Worm (Caenorhabditis elegans): ENCODE data around the gene srt-41.
"Not testable (repeated sequence)": the region's sequence is repeated elsewhere in the genome, so short reads cannot be mapped to it uniquely, and the experiment has no call there.

The srt-41 gene

DNA sequence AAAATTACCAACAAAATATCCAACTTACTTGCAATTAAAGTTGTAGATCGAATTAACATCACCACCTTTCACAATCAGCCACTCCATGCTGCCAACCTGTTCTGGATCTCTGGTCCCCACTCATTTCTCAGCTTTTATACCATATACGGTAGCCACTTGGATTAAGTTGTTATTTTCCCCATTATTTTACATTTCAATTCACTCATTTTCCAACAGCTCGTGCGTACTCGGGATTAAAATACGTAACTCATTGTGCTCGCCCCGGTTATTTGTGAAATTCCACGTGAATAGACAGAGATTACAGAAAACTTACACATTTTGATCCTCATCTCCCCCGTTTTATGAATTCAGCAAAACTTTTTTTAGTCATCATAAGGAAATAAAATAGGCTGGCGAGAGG lies at the start of gene srt-41:
Gene srt-41, minus strand, starts transcription at position 101 of the 400 bp plus-strand sequence.
- TF ChIP-seq him-1 (tag; optimal IDR thresholded peaks at IDR 0.05) (no peak), W03F9.2 (tag; optimal IDR thresholded peaks at IDR 0.05) (no peak), dao-5 (tag; optimal IDR thresholded peaks at IDR 0.05) (no peak)

DNA sequence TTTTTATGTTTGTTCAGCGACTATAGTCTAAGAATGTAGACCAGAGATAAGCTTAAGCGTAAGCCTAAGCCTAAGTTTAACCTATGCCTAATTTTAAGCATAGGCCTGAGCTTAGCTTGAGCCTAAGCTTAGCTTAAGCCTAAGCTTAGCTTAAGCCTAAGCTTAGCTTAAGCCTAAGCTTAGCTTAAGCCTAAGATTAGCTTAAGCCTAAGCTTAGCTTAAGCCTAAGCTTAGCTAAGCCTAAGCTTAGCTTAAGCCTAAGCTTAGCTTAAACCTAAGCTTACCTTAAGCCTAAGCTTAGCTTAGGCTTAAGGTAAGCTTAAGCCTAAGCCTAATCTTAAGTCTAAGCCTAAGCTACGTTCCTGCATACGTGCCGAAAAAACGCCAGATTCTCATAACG lies 45.6 kb upstream of the srt-41 start:
- TF ChIP-seq W03F9.2 (tag; optimal IDR thresholded peaks at IDR 0.05) (no peak), dao-5 (tag; optimal IDR thresholded peaks at IDR 0.05) (no peak), him-1 (tag; optimal IDR thresholded peaks at IDR 0.05) (no peak)

DNA sequence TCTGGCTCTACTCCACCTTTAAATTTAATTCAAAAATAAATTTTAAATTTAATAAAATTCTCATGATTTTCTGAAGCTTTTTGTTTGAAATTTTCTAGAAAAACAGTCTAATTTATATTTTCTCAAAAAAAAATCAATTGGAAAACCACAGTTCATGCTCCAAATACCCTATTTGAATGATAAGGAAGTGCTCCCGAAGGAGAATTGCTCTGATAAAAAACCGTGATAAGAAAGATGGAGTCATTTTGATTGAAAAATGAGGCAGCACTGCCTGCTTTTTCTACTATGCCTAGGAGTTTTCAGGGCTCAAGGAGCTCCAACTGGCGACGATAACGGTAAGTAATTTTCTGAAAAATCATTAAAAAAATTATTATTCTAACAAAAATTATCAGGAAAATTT lies 43.0 kb upstream of the srt-41 start, which contains the start of gene T10B5.7:
Gene T10B5.7, plus strand, starts transcription at position 225 of the 400 bp plus-strand sequence.
- no peak for TF ChIP-seq him-1 (tag; optimal IDR thresholded peaks at IDR 0.05)
- no peak for TF ChIP-seq W03F9.2 (tag; optimal IDR thresholded peaks at IDR 0.05)
- no peak for TF ChIP-seq dao-5 (tag; optimal IDR thresholded peaks at IDR 0.05)

DNA sequence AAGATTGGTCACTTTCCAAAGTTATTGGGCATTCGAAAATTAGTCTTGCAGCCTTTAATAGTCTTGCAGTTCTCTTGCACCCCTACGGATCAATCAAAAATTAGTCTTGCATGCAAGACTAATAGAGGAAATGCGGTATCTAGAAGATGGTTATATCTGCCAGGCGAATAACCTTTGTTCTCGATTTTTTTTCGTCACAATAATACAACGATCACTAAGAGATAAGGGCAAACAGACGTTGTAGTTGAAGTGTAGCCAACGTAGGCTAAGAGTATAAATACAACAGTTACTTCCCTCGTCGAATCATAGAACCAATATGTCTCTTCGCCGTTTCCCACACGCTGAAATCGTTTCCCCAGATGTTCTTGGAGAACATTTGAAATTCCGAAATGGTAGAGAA lies 38.8 kb upstream of the srt-41 start, which contains the start of gene T10B5.8:
Gene T10B5.8, plus strand, starts transcription at position 301 of the 400 bp plus-strand sequence.
- no peak for TF ChIP-seq W03F9.2 (tag; optimal IDR thresholded peaks at IDR 0.05)
- no peak for TF ChIP-seq dao-5 (tag; optimal IDR thresholded peaks at IDR 0.05)
- no peak for TF ChIP-seq him-1 (tag; optimal IDR thresholded peaks at IDR 0.05)

DNA sequence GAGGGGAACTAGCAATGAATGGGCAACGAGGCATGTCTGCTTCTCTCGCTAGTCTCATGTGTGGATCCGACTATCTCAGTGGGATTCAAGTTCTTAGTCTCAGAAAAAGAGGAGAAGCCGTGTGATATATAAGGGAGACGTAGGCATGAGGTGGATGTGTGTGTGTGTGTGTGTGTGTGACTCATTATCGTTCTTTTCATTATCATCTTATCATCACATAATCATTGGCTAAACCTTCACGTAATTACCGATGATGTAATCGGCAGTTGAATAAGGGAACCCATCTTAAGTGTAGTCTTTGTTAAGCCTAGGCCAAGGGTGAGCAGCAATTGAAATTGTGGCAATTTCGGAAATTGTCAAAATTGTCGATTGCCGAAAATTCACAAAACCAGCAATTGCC lies 27.0 kb upstream of the srt-41 start, which contains the start of gene Y32G9B.1:
Gene Y32G9B.1, minus strand, starts transcription at position 101 of the 400 bp plus-strand sequence.
- no peak for TF ChIP-seq dao-5 (tag; optimal IDR thresholded peaks at IDR 0.05)
- no peak for TF ChIP-seq W03F9.2 (tag; optimal IDR thresholded peaks at IDR 0.05)
- TF ChIP-seq him-1 (tag; optimal IDR thresholded peaks at IDR 0.05): no peak

DNA sequence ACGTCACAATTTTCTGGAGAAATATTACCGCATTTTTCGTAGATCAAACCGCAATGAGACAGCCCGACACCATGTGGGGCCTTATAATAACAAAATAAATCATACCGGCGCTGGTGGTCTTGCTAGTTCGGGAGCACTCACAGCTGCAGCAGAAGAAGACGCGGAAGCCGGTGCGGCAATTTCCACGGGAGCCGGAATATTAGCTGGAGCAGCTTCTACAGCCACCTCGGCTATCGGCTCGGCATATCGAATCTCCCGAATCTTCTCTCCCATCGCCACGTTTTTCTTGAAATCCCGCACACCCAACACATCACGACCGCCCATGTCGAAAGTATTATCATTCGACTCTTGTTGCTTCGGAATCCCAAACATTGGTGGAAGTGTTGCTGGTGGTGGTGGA lies 21.6 kb upstream of the srt-41 start:
- TF ChIP-seq him-1 (tag; optimal IDR thresholded peaks at IDR 0.05) (no peak), W03F9.2 (tag; optimal IDR thresholded peaks at IDR 0.05) (no peak), dao-5 (tag; optimal IDR thresholded peaks at IDR 0.05) (no peak)

DNA sequence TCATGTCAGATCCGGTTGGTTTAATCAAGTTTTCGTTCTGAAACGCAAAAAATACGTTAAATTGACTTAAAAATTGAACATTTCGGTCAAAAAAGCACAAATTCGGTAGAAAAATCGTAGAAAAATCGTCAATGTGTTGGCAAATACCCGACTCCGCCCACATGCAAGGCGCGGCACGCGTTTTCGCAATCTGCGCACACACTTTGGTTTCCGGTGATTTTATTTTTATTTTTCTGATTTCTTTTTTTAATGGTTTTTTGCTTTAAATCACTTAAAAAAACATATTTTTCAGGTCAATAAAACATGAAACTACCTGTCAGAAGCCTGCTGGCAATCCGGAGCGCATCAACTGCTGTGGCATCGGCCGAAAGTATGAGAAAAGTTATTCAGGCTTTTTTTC lies 18.3 kb upstream of the srt-41 start, which contains the start of the genes gly-7 and mrpl-39:
Gene gly-7, minus strand, starts transcription at position 37 of the 400 bp plus-strand sequence.
Gene mrpl-39, plus strand, starts transcription at position 293 of the 400 bp plus-strand sequence.
- peak; percentile 2 for TF ChIP-seq W03F9.2 (tag; optimal IDR thresholded peaks at IDR 0.05)
- no peak for TF ChIP-seq dao-5 (tag; optimal IDR thresholded peaks at IDR 0.05)
- no peak for TF ChIP-seq him-1 (tag; optimal IDR thresholded peaks at IDR 0.05)

DNA sequence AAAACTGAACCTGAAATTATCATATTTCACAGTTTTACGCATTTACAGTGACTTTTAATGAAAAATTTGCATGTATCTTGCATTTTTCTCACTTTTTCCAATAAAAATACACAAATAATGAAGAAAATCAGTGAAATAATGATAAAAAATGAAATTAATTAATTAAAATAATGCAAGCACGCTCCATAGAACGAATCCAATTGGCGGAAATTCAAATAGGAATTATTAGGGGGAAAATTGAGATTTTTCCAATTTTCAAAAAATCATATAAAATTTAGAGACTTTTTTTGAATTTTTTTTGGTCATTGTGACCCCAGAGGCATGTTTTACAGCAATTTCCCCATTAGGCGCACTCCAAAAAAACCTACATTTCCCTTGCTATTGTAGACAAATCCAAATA lies 17.8 kb upstream of the srt-41 start:
- TF ChIP-seq W03F9.2 (tag; optimal IDR thresholded peaks at IDR 0.05): no peak
- TF ChIP-seq him-1 (tag; optimal IDR thresholded peaks at IDR 0.05): no peak
- TF ChIP-seq dao-5 (tag; optimal IDR thresholded peaks at IDR 0.05): no peak

DNA sequence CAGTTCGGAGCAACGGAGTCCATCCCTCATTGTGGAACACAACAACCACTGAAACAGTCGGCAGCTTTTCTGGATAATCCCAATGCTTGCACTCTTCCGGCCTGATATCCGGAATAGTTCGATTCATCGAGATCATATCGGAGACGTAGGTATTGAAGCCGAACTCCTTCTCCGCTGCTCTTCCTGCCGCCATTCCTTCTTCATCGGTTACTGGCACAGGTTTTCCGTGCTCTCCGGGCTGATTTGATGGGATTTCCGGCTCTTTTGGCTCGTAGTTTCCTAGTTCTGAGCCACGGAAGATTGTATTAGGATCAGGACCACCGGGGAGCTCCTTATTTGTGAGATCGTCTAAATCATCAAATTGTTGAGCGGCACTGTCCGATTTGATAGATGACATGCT lies 17.1 kb upstream of the srt-41 start:
- TF ChIP-seq dao-5 (tag; optimal IDR thresholded peaks at IDR 0.05): no peak
- no peak for TF ChIP-seq him-1 (tag; optimal IDR thresholded peaks at IDR 0.05)
- no peak for TF ChIP-seq W03F9.2 (tag; optimal IDR thresholded peaks at IDR 0.05)

DNA sequence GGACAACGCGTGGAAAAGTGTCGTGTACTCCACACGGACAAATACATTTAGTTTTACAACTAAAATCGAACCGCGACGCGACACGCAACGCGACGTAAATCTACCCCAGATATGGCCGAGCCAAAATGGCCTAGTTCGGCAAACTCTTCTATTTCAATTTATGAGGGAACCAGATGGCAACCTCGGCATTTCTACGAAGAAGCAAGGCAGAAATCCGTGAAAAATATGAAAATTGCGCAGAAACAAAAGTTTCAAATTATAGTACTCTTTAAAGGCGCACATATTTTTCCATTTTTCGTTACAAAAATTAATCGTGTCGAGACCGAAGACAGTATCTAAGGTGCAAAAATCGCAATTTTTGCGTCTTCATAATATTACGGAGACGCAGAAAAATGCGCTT lies 11.8 kb upstream of the srt-41 start, which contains the start of gene Y46H3A.5:
Gene Y46H3A.5, minus strand, starts transcription at position 101 of the 400 bp plus-strand sequence.
- TF ChIP-seq him-1, W03F9.2, dao-5 (tag; optimal IDR thresholded peaks at IDR 0.05): not testable (repeated sequence)

DNA sequence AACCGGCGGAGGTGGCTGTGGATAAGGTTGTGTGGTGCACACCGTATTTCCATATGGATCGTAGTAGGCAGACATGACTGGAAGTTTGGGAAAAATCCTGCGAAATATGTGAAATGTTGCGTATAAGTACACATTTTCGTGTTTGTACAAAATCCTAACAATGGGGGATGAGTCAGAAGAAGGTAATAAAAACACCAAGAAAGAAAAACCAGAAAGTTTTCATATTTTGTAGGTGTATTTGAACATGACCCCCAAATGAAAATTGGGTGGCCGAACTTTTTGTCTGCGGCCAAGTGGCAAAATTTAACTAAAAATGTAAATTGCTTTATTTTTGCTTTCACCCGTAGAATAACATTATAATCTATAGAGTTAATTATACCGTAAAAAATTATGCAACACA lies 8.1 kb upstream of the srt-41 start, which contains the start of gene Y46H3A.4:
Gene Y46H3A.4, minus strand, starts transcription at position 101 of the 400 bp plus-strand sequence.
- no peak for TF ChIP-seq dao-5 (tag; optimal IDR thresholded peaks at IDR 0.05)
- TF ChIP-seq him-1 (tag; optimal IDR thresholded peaks at IDR 0.05): no peak
- TF ChIP-seq W03F9.2 (tag; optimal IDR thresholded peaks at IDR 0.05): no peak

DNA sequence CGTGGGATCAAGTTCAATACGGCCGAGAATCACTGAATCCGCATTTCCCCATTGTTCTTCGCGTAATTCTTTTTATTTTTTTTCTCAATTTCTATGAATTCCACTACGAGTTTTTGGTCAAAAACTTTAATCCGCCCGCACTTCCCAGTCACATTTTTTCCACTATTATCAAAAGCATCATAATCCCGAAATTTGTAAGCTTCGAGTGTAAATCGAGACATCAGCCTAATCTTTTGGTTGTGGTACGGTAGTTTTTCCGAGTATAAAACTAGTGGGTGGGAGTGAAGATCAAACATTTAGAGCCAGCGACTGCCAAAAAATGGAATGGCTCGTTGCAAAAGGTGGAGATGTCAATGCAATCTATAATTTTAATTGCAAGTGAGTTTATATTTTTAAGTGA lies 4.2 kb upstream of the srt-41 start, which contains the start of gene srt-42:
Gene srt-42, plus strand, starts transcription at position 301 of the 400 bp plus-strand sequence.
- no peak for TF ChIP-seq W03F9.2 (tag; optimal IDR thresholded peaks at IDR 0.05)
- no peak for TF ChIP-seq him-1 (tag; optimal IDR thresholded peaks at IDR 0.05)
- no peak for TF ChIP-seq dao-5 (tag; optimal IDR thresholded peaks at IDR 0.05)

DNA sequence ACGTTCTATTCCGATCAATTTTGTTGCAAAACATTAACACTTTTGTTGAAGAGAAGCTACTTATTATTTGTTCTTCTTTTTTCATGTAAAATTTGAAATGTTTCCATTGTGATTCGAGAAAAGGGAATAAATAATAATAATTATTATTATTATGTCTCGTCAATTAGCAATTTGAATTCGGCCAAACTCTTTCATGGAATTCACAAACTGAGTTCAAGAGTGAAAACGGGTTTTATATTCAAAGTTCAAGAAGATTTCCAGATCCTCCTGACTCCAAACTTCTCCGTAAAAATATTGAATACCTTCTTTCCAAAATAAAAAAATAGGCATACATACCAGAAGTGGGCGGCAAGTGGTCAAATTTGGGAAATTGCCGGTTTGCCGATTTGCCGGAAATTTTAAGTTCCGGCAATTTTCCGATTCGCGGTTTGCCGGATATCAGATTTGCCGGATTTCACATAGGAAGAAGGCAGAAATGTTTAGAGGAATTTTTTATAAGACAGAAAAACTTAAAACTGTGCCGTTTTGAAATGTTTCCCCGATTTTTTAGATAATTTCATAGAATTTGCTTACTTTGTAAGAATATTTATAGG lies 2.9 kb upstream of the srt-41 start:
- TF ChIP-seq dao-5 (tag; optimal IDR thresholded peaks at IDR 0.05) (no peak), him-1 (tag; optimal IDR thresholded peaks at IDR 0.05) (no peak)

Measured in whole organism, L4/young adult.